Worm (Caenorhabditis elegans) whole organism, L1 larva: Measurements from ENCODE around the gene dhs-8.

Source experiments
- aha-1 ChIP-seq: fragments of 150-350 bp; optimal IDR thresholded peaks from 2 replicates; lab custom pipeline; 2014; ENCODE audit warnings: missing biosample characterization, missing genetic modification characterization
- ces-1 ChIP-seq: fragments of 150-350 bp; optimal IDR thresholded peaks from 2 replicates; lab custom pipeline; 2014; ENCODE audit warnings: missing biosample characterization, missing genetic modification reagents, missing genetic modification characterization
- egl-27 ChIP-seq, 2 experiments: fragments of 150-350 bp in 1 of 2; sonication (generic microtip); optimal IDR thresholded peaks; 3 replicates each; lab custom pipeline; 2017 to 2018; ENCODE audit warnings: missing biosample characterization in 2 of 2, missing genetic modification characterization in 2 of 2, missing genetic modification reagents in 2 of 2
- lin-15B ChIP-seq: fragments of 150-350 bp; sonication (generic microtip); optimal IDR thresholded peaks from 3 replicates; lab custom pipeline; 2014; ENCODE audit warnings: missing biosample characterization, missing genetic modification characterization
- lin-39 ChIP-seq: fragments of 150-350 bp; optimal IDR thresholded peaks from 2 replicates; lab custom pipeline; 2014; ENCODE audit warnings: missing biosample characterization, missing genetic modification reagents, missing genetic modification characterization
- mdl-1 ChIP-seq, 2 experiments: fragments of 150-350 bp; optimal IDR thresholded peaks; 2 replicates each; lab custom pipeline; 2014 to 2017; ENCODE audit warnings: missing biosample characterization in 2 of 2, missing genetic modification characterization in 2 of 2, inconsistent platforms in 1 of 2
- nhr-11 ChIP-seq: fragments of 150-350 bp; optimal IDR thresholded peaks from 2 replicates; lab custom pipeline; 2014; ENCODE audit warnings: missing biosample characterization, missing genetic modification characterization
- nhr-12 ChIP-seq: sonication (generic microtip); optimal IDR thresholded peaks from 2 replicates; lab custom pipeline; 2017; ENCODE audit warnings: missing biosample characterization, missing genetic modification characterization
- nhr-77 ChIP-seq: fragments of 150-350 bp; optimal IDR thresholded peaks from 2 replicates; lab custom pipeline; 2014; ENCODE audit warnings: missing biosample characterization, missing genetic modification characterization
- nhr-90 ChIP-seq: sonication (generic microtip); optimal IDR thresholded peaks from 2 replicates; lab custom pipeline; 2016; ENCODE audit warnings: mild to moderate bottlenecking, missing genetic modification characterization, missing compliant biosample characterization; ENCODE audit not compliant: poor library complexity
- skn-1 ChIP-seq: fragments of 150-350 bp; optimal IDR thresholded peaks from 2 replicates; lab custom pipeline; 2014; ENCODE audit warnings: missing biosample characterization, missing genetic modification characterization
- zag-1 ChIP-seq: fragments of 150-350 bp; optimal IDR thresholded peaks from 2 replicates; lab custom pipeline; 2014; ENCODE audit warnings: missing biosample characterization, missing genetic modification characterization

ce11 chrII:14537728-14538127, 39.9 kb downstream of the dhs-8 start, which contains the start of the genes clec-147 and C04H5.7:
- TF ChIP-seq aha-1 (tag; lab: Kevin White, UChicago) (no peak), lin-15B (tag; lab: Kevin White, UChicago) (no peak), nhr-11 (tag; lab: Kevin White, UChicago) (no peak), nhr-12 (tag; lab: Kevin White, UChicago) (no peak), lin-39 (tag; lab: Kevin White, UChicago) (no peak), nhr-90 (tag; lab: Kevin White, UChicago) (no peak), skn-1 (tag; lab: Kevin White, UChicago) (no peak), egl-27 (tag; optimal IDR thresholded peaks at IDR 0.05; lab: Kevin White, UChicago) (no peak), mdl-1 (tag; optimal IDR thresholded peaks at IDR 0.05; lab: Kevin White, UChicago) (no peak), zag-1 (tag; lab: Kevin White, UChicago) (no peak), nhr-77 (tag; lab: Kevin White, UChicago) (no peak), ces-1 (GFP tag; lab: Kevin White, UChicago) (no peak)
